Worm (Caenorhabditis elegans): Measurements from ENCODE around the gene ril-1.

Gene ril-1

DNA sequence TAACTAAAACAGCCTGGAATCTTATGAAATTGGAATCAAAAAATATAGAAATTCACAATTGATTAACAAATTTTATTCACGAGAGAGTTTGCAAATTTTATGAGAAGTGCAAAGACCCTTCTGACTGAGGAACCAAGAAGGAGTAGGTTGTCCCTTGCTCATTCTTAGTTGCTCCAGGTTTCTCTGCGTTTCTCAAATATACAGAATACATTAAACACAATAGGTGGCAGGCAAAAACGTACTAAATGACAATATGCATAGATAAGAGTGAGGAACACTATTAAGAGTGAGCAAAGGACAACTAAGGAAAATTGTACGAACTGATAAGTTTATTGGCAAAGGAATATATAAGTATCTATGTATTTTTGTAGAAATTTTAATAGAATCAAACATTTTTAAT is 34.8 kb upstream of the ril-1 start, which contains the start of gene C53A5.9:
C53A5.9 (minus strand) TSS at position 101 of the 400 bp plus-strand sequence.
- TF ChIP-seq egl-27 (tag; optimal IDR thresholded peaks at IDR 0.05) (no peak), efl-1 (optimal IDR thresholded peaks at IDR 0.05) (no peak), efl-1 (GFP tag; optimal IDR thresholded peaks at IDR 0.05 in 1 of 2) (peak in 1 of 2 experiments; percentile 14), tbx-2 (tag; optimal IDR thresholded peaks at IDR 0.05) (no peak), aha-1 (tag; optimal IDR thresholded peaks at IDR 0.05) (no peak), snpc-4 (tag; optimal IDR thresholded peaks at IDR 0.05) (no peak), unc-30 (tag; optimal IDR thresholded peaks at IDR 0.05) (no peak), mab-9 (GFP tag; IDR thresholded peaks at IDR 0.05) (no peak), alr-1 (tag; optimal IDR thresholded peaks at IDR 0.05; ENCODE audit: borderline replicate concordance) (no peak)

- TF ChIP-seq skn-1 (tag; optimal IDR thresholded peaks at IDR 0.05) (no peak), ceh-8 (GFP tag; optimal IDR thresholded peaks at IDR 0.05) (peak; percentile 41), dpl-1 (GFP tag; optimal IDR thresholded peaks at IDR 0.05) (no peak), egl-13 (tag; optimal IDR thresholded peaks at IDR 0.05) (no peak)
These were observed 32.3 kb upstream of the ril-1 start, which contains the start of gene srg-47 for ce11 chrV:14556187-14556586. Gene srg-47, minus strand, starts transcription at chrV:14556287.

DNA sequence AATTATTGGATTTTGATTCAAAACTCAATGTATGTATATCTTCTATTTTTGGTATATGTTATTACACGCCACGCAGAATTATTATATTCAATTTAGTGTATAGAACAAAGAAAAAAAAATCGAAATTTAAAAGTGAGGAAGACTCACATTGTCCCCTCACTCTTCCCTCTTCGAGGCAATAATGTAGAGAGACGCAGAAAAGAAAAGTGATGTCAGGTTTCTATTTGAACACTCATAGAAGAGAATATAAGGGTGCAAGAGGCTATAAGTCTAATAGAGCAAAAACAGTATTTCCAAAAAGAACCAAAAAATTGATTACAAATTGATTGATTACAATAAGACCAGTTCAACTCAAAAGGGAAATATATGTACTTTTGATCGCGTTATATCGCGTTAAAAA is 24.6 kb upstream of the ril-1 start:
- no peak for TF ChIP-seq efl-1 (optimal IDR thresholded peaks at IDR 0.05)
- peak in 1 of 2 experiments; percentile 10 for TF ChIP-seq efl-1 (GFP tag; optimal IDR thresholded peaks at IDR 0.05 in 1 of 2)
- TF ChIP-seq dsc-1 (tag; optimal IDR thresholded peaks at IDR 0.05): no peak
- peak; percentile 17 for TF ChIP-seq mep-1 (tag; optimal IDR thresholded peaks at IDR 0.05)
- TF ChIP-seq blmp-1 (tag; optimal IDR thresholded peaks at IDR 0.05): peak; percentile 71
- no peak for TF ChIP-seq unc-62 (GFP tag; optimal IDR thresholded peaks at IDR 0.05)

DNA sequence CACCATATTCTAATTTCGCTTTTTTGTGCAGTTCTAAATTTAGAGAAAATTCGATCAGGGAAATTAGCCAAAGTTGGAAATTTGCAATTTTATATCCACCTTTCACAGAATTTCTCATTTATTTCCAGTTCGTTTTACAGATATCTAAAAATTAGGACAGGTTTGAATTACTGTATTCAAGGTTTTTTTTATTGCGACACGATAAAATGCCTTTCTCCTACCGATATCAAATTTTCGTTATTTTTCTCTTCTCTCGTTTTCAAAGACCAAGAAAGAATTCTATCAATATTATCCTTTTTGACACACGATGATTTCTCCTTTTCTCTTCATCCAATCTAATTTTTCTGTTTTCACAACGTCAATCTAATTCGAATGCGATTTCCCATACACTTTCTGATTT is 22.6 kb upstream of the ril-1 start, which contains the start of gene C53A5.13:
C53A5.13 (plus strand) TSS at position 301 of the 400 bp plus-strand sequence.
- TF ChIP-seq nhr-85 (tag) (peak; percentile 58), blmp-1 (tag; optimal IDR thresholded peaks at IDR 0.05) (peak; percentile 60), mef-2 (tag; optimal IDR thresholded peaks at IDR 0.05) (no peak)

ce11 chrV:14545816-14546283 is 21.9 kb upstream of the ril-1 start, which contains the start of gene rike-1:
Gene rike-1, minus strand, starts transcription at chrV:14545866.
- TF ChIP-seq efl-3 (GFP tag; optimal IDR thresholded peaks at IDR 0.05) (no peak), fkh-8 (tag; optimal IDR thresholded peaks at IDR 0.05) (peak; percentile 15), egl-13 (tag; optimal IDR thresholded peaks at IDR 0.05) (no peak), mdl-1 (tag; optimal IDR thresholded peaks at IDR 0.05) (no peak), nhr-47 (tag; optimal IDR thresholded peaks at IDR 0.05) (peak; percentile 21), swsn-7 (tag; optimal IDR thresholded peaks at IDR 0.05) (no peak), Y116A8C.19 (tag; optimal IDR thresholded peaks at IDR 0.05; ENCODE audit: borderline replicate concordance) (no peak), efl-1 (optimal IDR thresholded peaks at IDR 0.05) (peak; percentile 27 to 34), efl-1 (GFP tag; optimal IDR thresholded peaks at IDR 0.05 in 1 of 2) (no peak), nhr-71 (tag; optimal IDR thresholded peaks at IDR 0.05) (peak; percentile 42), aly-2 (tag; optimal IDR thresholded peaks at IDR 0.05) (no peak), dpl-1 (GFP tag; optimal IDR thresholded peaks at IDR 0.05) (peak in 1 of 3 experiments; percentile 49), blmp-1 (tag; optimal IDR thresholded peaks at IDR 0.05) (peak; percentile 52), lsy-2 (tag; optimal IDR thresholded peaks at IDR 0.05) (peak in 1 of 2 experiments; percentile 56), nhr-85 (tag) (no peak), ceh-90 (tag; optimal IDR thresholded peaks at IDR 0.05) (no peak), lin-14 (GFP tag; optimal IDR thresholded peaks at IDR 0.05) (peak; percentile 59), lin-15B (tag; optimal IDR thresholded peaks at IDR 0.05) (peak; percentile 14), C04F5.9 (tag; optimal IDR thresholded peaks at IDR 0.05) (no peak), skn-1 (tag; optimal IDR thresholded peaks at IDR 0.05) (no peak), sup-37 (GFP tag; optimal IDR thresholded peaks at IDR 0.05) (no peak), elt-3 (tag; optimal IDR thresholded peaks at IDR 0.05) (no peak), fos-1 (tag; optimal IDR thresholded peaks at IDR 0.05) (no peak), snu-23 (GFP tag; optimal IDR thresholded peaks at IDR 0.05) (peak; percentile 2), snpc-4 (tag; optimal IDR thresholded peaks at IDR 0.05) (no peak), unc-86 (tag; optimal IDR thresholded peaks at IDR 0.05) (no peak), sptf-1 (tag; optimal IDR thresholded peaks at IDR 0.05) (no peak), lin-35 (GFP tag; optimal IDR thresholded peaks at IDR 0.05) (peak in 1 of 2 experiments; percentile 2), ets-5 (GFP tag; IDR thresholded peaks at IDR 0.05) (no peak)

Measured in whole organism, L1 larva.